Worm (Caenorhabditis elegans): ENCODE measurements around the gene wdfy-2.

- no peak for TF ChIP-seq T22C8.4 (GFP tag; IDR thresholded peaks at IDR 0.05)
- no peak for TF ChIP-seq ztf-29 (GFP tag; IDR thresholded peaks at IDR 0.05)
Observed at ce11 chrII:9272942-9273341, 46.7 kb upstream of the wdfy-2 start, which contains the start of gene C01G6.4.
